Worm (Caenorhabditis elegans) whole organism, L1 larva: ENCODE measurements around the gene abt-4.

Source experiments
- C16A3.4 ChIP-seq: fragments of 150-350 bp; optimal IDR thresholded peaks from 2 replicates; lab custom pipeline; 2014; ENCODE audit warnings: missing biosample characterization, missing genetic modification characterization
- F16B12.6 ChIP-seq: fragments of 150-350 bp; optimal IDR thresholded peaks from 2 replicates; lab custom pipeline; 2014; ENCODE audit warnings: missing biosample characterization, missing genetic modification characterization
- aha-1 ChIP-seq: fragments of 150-350 bp; optimal IDR thresholded peaks from 2 replicates; lab custom pipeline; 2014; ENCODE audit warnings: missing biosample characterization, missing genetic modification characterization
- blmp-1 ChIP-seq: fragments of 150-350 bp; optimal IDR thresholded peaks from 2 replicates; lab custom pipeline; 2014; ENCODE audit warnings: missing biosample characterization, missing genetic modification characterization
- ceh-88 ChIP-seq: fragments of 200-800 bp; sonication (Bioruptor generic); IDR thresholded peaks from 2 replicates; pipeline ENCODE4 v1.3.6; 2022; ENCODE audit warnings: missing genetic modification characterization, missing compliant biosample characterization
- ces-1 ChIP-seq: fragments of 150-350 bp; optimal IDR thresholded peaks from 2 replicates; lab custom pipeline; 2014; ENCODE audit warnings: missing biosample characterization, missing genetic modification reagents, missing genetic modification characterization
- efl-1 ChIP-seq, 4 experiments: fragments of 150-350 bp; optimal IDR thresholded peaks in 3 of 4; peaks in 1 of 4; 1 replicate in 1 of 4; 2 replicates in 3 of 4; lab custom pipeline; 2014; ENCODE audit warnings: missing biosample characterization in 2 of 4, missing genetic modification characterization in 2 of 4, missing genetic modification reagents in 2 of 4
- egl-13 ChIP-seq: sonication (generic microtip); optimal IDR thresholded peaks from 2 replicates; lab custom pipeline; 2016; ENCODE audit warnings: missing genotype, missing genetic modification reagents, missing genetic modification characterization, missing compliant biosample characterization
- egl-27 ChIP-seq, 2 experiments: fragments of 150-350 bp in 1 of 2; sonication (generic microtip); optimal IDR thresholded peaks; 3 replicates each; lab custom pipeline; 2017 to 2018; ENCODE audit warnings: missing biosample characterization in 2 of 2, missing genetic modification characterization in 2 of 2, missing genetic modification reagents in 2 of 2
- elt-2 ChIP-seq: sonication (generic microtip); optimal IDR thresholded peaks from 2 replicates; lab custom pipeline; 2016; ENCODE audit warnings: missing genetic modification characterization, mild to moderate bottlenecking, inconsistent platforms, missing compliant biosample characterization, missing genetic modification reagents
- ets-5 ChIP-seq: fragments of 200-800 bp; sonication (Bioruptor generic); IDR thresholded peaks from 2 replicates; pipeline ENCODE4 v1.3.6; 2022; ENCODE audit warnings: missing genetic modification characterization, missing compliant biosample characterization
- fkh-8 ChIP-seq: sonication (generic microtip); optimal IDR thresholded peaks from 2 replicates; lab custom pipeline; 2016; ENCODE audit warnings: mild to moderate bottlenecking, missing genetic modification characterization, missing compliant biosample characterization
- fos-1 ChIP-seq: fragments of 150-350 bp; optimal IDR thresholded peaks from 2 replicates; lab custom pipeline; 2014; ENCODE audit warnings: missing biosample characterization, missing genetic modification characterization
- grh-1 ChIP-seq: fragments of 200-800 bp; sonication (Bioruptor generic); IDR thresholded peaks from 2 replicates; pipeline ENCODE4 v1.3.6; 2022; ENCODE audit warnings: missing genetic modification reagents, missing genetic modification characterization, missing compliant biosample characterization
- hlh-4 ChIP-seq: sonication (generic microtip); optimal IDR thresholded peaks from 2 replicates; lab custom pipeline; 2016; ENCODE audit warnings: mild to moderate bottlenecking, missing genetic modification characterization, missing compliant biosample characterization
- irx-1 ChIP-seq: sonication (generic microtip); optimal IDR thresholded peaks from 2 replicates; lab custom pipeline; 2016; ENCODE audit warnings: missing genetic modification characterization, missing compliant biosample characterization
- lin-14 ChIP-seq: fragments of 200-800 bp; sonication (Bioruptor generic); optimal IDR thresholded peaks from 2 replicates; lab custom pipeline; 2018; ENCODE audit warnings: mild to moderate bottlenecking, missing genetic modification characterization, moderate library complexity, missing compliant biosample characterization
- lin-35 ChIP-seq, 2 experiments: fragments of 150-350 bp; optimal IDR thresholded peaks; 2 replicates each; lab custom pipeline; 2014; ENCODE audit warnings: missing biosample characterization in 2 of 2, missing genetic modification characterization in 2 of 2, missing genetic modification reagents in 2 of 2
- mab-9 ChIP-seq: fragments of 200-800 bp; sonication (Bioruptor generic); IDR thresholded peaks from 2 replicates; pipeline ENCODE4 v1.3.6; 2022; ENCODE audit warnings: missing genetic modification reagents, missing genetic modification characterization, missing compliant biosample characterization
- mef-2 ChIP-seq: fragments of 150-350 bp; optimal IDR thresholded peaks from 2 replicates; lab custom pipeline; 2014; ENCODE audit warnings: missing biosample characterization, missing genetic modification characterization
- mep-1 ChIP-seq: fragments of 150-350 bp; optimal IDR thresholded peaks from 2 replicates; lab custom pipeline; 2014; ENCODE audit warnings: missing biosample characterization, missing genetic modification characterization
- nhr-19 ChIP-seq: fragments of 200-800 bp; sonication (Bioruptor generic); conservative IDR thresholded peaks from 2 replicates; pipeline ENCODE4 v1.3.6; 2022; ENCODE audit warnings: missing genetic modification characterization, missing compliant biosample characterization
- nhr-85 ChIP-seq: sonication (generic microtip); peaks from one replicate; lab custom pipeline; 2016; ENCODE audit warnings: missing genetic modification characterization, inconsistent platforms, missing compliant biosample characterization
- pag-3 ChIP-seq: sonication (generic microtip); optimal IDR thresholded peaks from 2 replicates; lab custom pipeline; 2017; ENCODE audit warnings: missing genetic modification characterization, mild to moderate bottlenecking, missing compliant biosample characterization, antibody characterized with exemption, borderline replicate concordance; ENCODE audit not compliant: insufficient read depth
- pqm-1 ChIP-seq: sonication (generic microtip); optimal IDR thresholded peaks from 3 replicates; lab custom pipeline; 2017; ENCODE audit warnings: missing biosample characterization, missing genetic modification characterization
- rnt-1 ChIP-seq: sonication (generic microtip); optimal IDR thresholded peaks from 2 replicates; lab custom pipeline; 2016; ENCODE audit warnings: mild to moderate bottlenecking, missing genetic modification characterization, moderate library complexity, missing compliant biosample characterization
- skn-1 ChIP-seq: fragments of 150-350 bp; optimal IDR thresholded peaks from 2 replicates; lab custom pipeline; 2014; ENCODE audit warnings: missing biosample characterization, missing genetic modification characterization
- sptf-1 ChIP-seq: fragments of 150-350 bp; optimal IDR thresholded peaks from 2 replicates; lab custom pipeline; 2014; ENCODE audit warnings: missing biosample characterization, missing genetic modification characterization
- sup-37 ChIP-seq: fragments of 200-800 bp; sonication (Bioruptor generic); optimal IDR thresholded peaks from 2 replicates; lab custom pipeline; 2018; ENCODE audit warnings: mild to moderate bottlenecking, missing genetic modification characterization, missing compliant biosample characterization
- swsn-7 ChIP-seq: sonication (generic microtip); optimal IDR thresholded peaks from 2 replicates; lab custom pipeline; 2016; ENCODE audit warnings: missing genetic modification characterization, missing compliant biosample characterization
- tlp-1 ChIP-seq: fragments of 150-350 bp; optimal IDR thresholded peaks from 2 replicates; lab custom pipeline; 2014; ENCODE audit warnings: missing biosample characterization, missing genetic modification characterization
- xbp-1 ChIP-seq: sonication (generic microtip); optimal IDR thresholded peaks from 2 replicates; lab custom pipeline; 2016; ENCODE audit warnings: missing genetic modification characterization, missing compliant biosample characterization
- ztf-11 ChIP-seq, 2 experiments: sonication (generic microtip); optimal IDR thresholded peaks; 2 replicates each; lab custom pipeline; 2016 to 2017; ENCODE audit warnings: missing genetic modification characterization in 2 of 2, missing biosample characterization in 1 of 2, missing compliant biosample characterization in 1 of 2
- ztf-4 ChIP-seq: fragments of 150-350 bp; optimal IDR thresholded peaks from 2 replicates; lab custom pipeline; 2014; ENCODE audit warnings: missing biosample characterization, missing genetic modification characterization

Gene abt-4

ce11 chrV:349054-349453 is 18.5 kb upstream of the abt-4 start, which contains the start of gene atg-9 (continued):
- TF ChIP-seq mab-9, result 0 out of 2 replicates have a peak, but pooled peaks have one; percentile 16
- no peak for TF ChIP-seq ces-1 (GFP tag; lab: Kevin White, UChicago)
- TF ChIP-seq, all 84 proteins: peak for 43

ce11 chrV:347561-348345 is 17.2 kb upstream of the abt-4 start:
- TF ChIP-seq nhr-19 (GFP tag; lab: Robert Waterston, UW) (peak; percentile 20), efl-1 (optimal IDR thresholded peaks at IDR 0.05; lab: Kevin White, UChicago) (no peak), efl-1 (GFP tag; optimal IDR thresholded peaks at IDR 0.05 in 1 of 2; lab: Kevin White, UChicago) (peak in 1 of 2 experiments; percentile 73), lin-35 (GFP tag; optimal IDR thresholded peaks at IDR 0.05; lab: Kevin White, UChicago) (peak in 1 of 2 experiments; percentile 24), ceh-88 (no peak), nhr-85 (tag; lab: Kevin White, UChicago) (peak; percentile 75), lin-14 (GFP tag; lab: Kevin White, UChicago) (peak; percentile 91), irx-1 (no peak), sptf-1 (no peak), pag-3 (tag; lab: Kevin White, UChicago) (no peak), rnt-1 (tag; lab: Kevin White, UChicago) (peak; percentile 18), tlp-1 (tag; lab: Kevin White, UChicago) (no peak), sup-37 (GFP tag; lab: Kevin White, UChicago) (no peak), fkh-8 (tag; lab: Kevin White, UChicago) (no peak)
- TF ChIP-seq, all 84 proteins: peak for 6

DNA sequence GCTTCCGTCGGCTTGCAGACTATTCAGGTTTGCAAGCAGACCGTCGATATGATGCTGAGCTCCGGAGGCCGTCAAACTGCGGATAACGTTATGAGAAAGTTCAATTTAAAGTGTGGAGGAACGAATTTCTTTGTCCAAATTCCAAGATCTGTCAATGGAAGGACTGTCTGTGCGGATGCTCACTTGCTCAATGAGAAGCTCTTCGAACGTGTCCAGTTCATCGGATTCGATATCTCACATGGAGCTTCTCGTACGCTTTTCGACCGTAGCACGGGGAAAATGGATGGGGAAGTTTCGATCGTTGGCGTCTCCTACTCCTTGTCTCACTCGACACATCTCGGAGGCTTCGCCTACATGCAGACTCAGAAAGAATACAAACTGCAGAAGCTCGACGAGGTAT is 15.5 kb upstream of the abt-4 start:
- no peak for TF ChIP-seq ets-5 (GFP tag; lab: Robert Waterston, UW)
- TF ChIP-seq xbp-1 (tag; lab: Kevin White, UChicago), result no peak
- no peak for TF ChIP-seq egl-13 (tag; lab: Kevin White, UChicago)
- TF ChIP-seq ztf-4 (tag; lab: Kevin White, UChicago), result no peak
- TF ChIP-seq F16B12.6, result no peak

ce11 chrV:343546-343945 is 13.0 kb upstream of the abt-4 start:
- TF ChIP-seq pqm-1 (tag; lab: Kevin White, UChicago), result no peak
- no peak for TF ChIP-seq ztf-4 (tag; lab: Kevin White, UChicago)
- no peak for TF ChIP-seq nhr-19 (GFP tag; lab: Robert Waterston, UW)
- TF ChIP-seq mep-1 (tag; lab: Kevin White, UChicago), result no peak
- TF ChIP-seq nhr-85 (tag; lab: Kevin White, UChicago), result peak; percentile 6
- no peak for TF ChIP-seq aha-1 (tag; lab: Kevin White, UChicago)
- TF ChIP-seq mef-2 (tag; lab: Kevin White, UChicago), result no peak

ce11 chrV:343128-343527 is 12.6 kb upstream of the abt-4 start, which contains the start of gene wago-10:
Gene wago-10, plus strand, starts transcription at chrV:343428.
- no peak for TF ChIP-seq irx-1
- no peak for TF ChIP-seq skn-1
- no peak for TF ChIP-seq ztf-11 (tag; optimal IDR thresholded peaks at IDR 0.05; lab: Kevin White, UChicago)
- TF ChIP-seq sptf-1, result no peak
- no peak for TF ChIP-seq swsn-7 (tag; lab: Kevin White, UChicago)
- TF ChIP-seq nhr-19 (GFP tag; lab: Robert Waterston, UW), result no peak
- no peak for TF ChIP-seq sup-37 (GFP tag; lab: Kevin White, UChicago)
- no peak for TF ChIP-seq C16A3.4
- no peak for TF ChIP-seq egl-27 (tag; optimal IDR thresholded peaks at IDR 0.05; lab: Kevin White, UChicago)
- no peak for TF ChIP-seq elt-2 (tag; lab: Kevin White, UChicago)
- TF ChIP-seq grh-1, result no peak
- TF ChIP-seq fos-1, result no peak
- no peak for TF ChIP-seq rnt-1 (tag; lab: Kevin White, UChicago)
- TF ChIP-seq blmp-1 (tag; lab: Kevin White, UChicago), result no peak
- no peak for TF ChIP-seq hlh-4
